Fruit fly (Drosophila melanogaster) whole organism, embryonic: ENCODE data around the gene CG43346.
A peak's percentile ranks its signal among the peaks of the same experiment; 100 is the strongest.

Experiments
- Adf1 ChIP-seq: fragments of 200-800 bp; sonication (Bioruptor generic); IDR thresholded peaks from 2 replicates; pipeline ENCODE4 v1.3.6; 2022; ENCODE audit warnings: missing biosample characterization, missing genetic modification characterization
- BtbVII ChIP-seq: fragments of 200-800 bp; sonication (Bioruptor generic); optimal IDR thresholded peaks from 3 replicates; lab custom pipeline; 2017; ENCODE audit warnings: missing biosample characterization, mild to moderate bottlenecking, missing genetic modification characterization
- CG1024 ChIP-seq: fragments of 200-800 bp; sonication (Bioruptor generic); IDR thresholded peaks from 2 replicates; pipeline ENCODE4 v1.3.6; 2022; ENCODE audit warnings: missing biosample characterization, missing genetic modification characterization
- CG10267 ChIP-seq: fragments of 200-800 bp; sonication (Bioruptor generic); optimal IDR thresholded peaks from 2 replicates; lab custom pipeline; 2018; ENCODE audit warnings: missing biosample characterization, mild to moderate bottlenecking, missing genetic modification characterization, moderate library complexity
- CG10431 ChIP-seq: fragments of 200-800 bp; sonication (Bioruptor generic); optimal IDR thresholded peaks from 3 replicates; lab custom pipeline; 2018; ENCODE audit warnings: missing biosample characterization, mild to moderate bottlenecking, missing genetic modification characterization
- CG11456 ChIP-seq: fragments of 200-800 bp; sonication (Bioruptor generic); IDR thresholded peaks from 3 replicates; pipeline ENCODE4 v1.3.6; 2022; ENCODE audit warnings: missing biosample characterization, missing genetic modification characterization
- CG11504 ChIP-seq: fragments of 200-800 bp; sonication (Bioruptor generic); optimal IDR thresholded peaks from 3 replicates; lab custom pipeline; 2019; ENCODE audit warnings: missing biosample characterization, mild to moderate bottlenecking, missing genetic modification characterization, moderate library complexity
- CG13775 ChIP-seq: fragments of 200-800 bp; sonication (Bioruptor generic); optimal IDR thresholded peaks from 3 replicates; lab custom pipeline; 2017; ENCODE audit warnings: missing biosample characterization, mild to moderate bottlenecking, missing genetic modification characterization
- CG14710 ChIP-seq: fragments of 200-800 bp; sonication (Bioruptor generic); optimal IDR thresholded peaks from 3 replicates; lab custom pipeline; 2019; ENCODE audit warnings: missing biosample characterization, mild to moderate bottlenecking, missing genetic modification characterization, moderate library complexity
- CG15479 ChIP-seq: fragments of 200-800 bp; sonication (Bioruptor generic); optimal IDR thresholded peaks from 3 replicates; lab custom pipeline; 2019; ENCODE audit warnings: missing biosample characterization, mild to moderate bottlenecking, missing genetic modification characterization, moderate library complexity
- CG16813 ChIP-seq: fragments of 200-800 bp; sonication (Bioruptor generic); IDR thresholded peaks from 3 replicates; pipeline ENCODE4 v1.3.6; 2022; ENCODE audit warnings: missing biosample characterization, missing genetic modification characterization; ENCODE audit not compliant: partially characterized antibody
- CG1832 ChIP-seq: fragments of 200-800 bp; sonication (Bioruptor generic); optimal IDR thresholded peaks from 2 replicates; lab custom pipeline; 2017; ENCODE audit warnings: missing biosample characterization, mild to moderate bottlenecking, missing genetic modification characterization, inconsistent platforms
- CG33557 ChIP-seq: fragments of 200-800 bp; sonication (Bioruptor generic); optimal IDR thresholded peaks from 2 replicates; lab custom pipeline; 2019; ENCODE audit warnings: missing biosample characterization, mild to moderate bottlenecking, missing genetic modification characterization, moderate library complexity
- CG3847 ChIP-seq: fragments of 200-800 bp; sonication (Bioruptor generic); IDR thresholded peaks from 2 replicates; pipeline ENCODE4 v1.3.6; 2022; ENCODE audit warnings: missing biosample characterization, missing genetic modification characterization
- CG4360 ChIP-seq: fragments of 200-800 bp; sonication (Bioruptor generic); IDR thresholded peaks from 2 replicates; pipeline ENCODE4 v1.3.6; 2022; ENCODE audit warnings: missing biosample characterization, missing genetic modification characterization
- CG4707 ChIP-seq: fragments of 200-800 bp; sonication (Bioruptor generic); optimal IDR thresholded peaks from 2 replicates; lab custom pipeline; 2018; ENCODE audit warnings: missing biosample characterization, mild to moderate bottlenecking, missing genetic modification characterization, moderate library complexity
- CG4854 ChIP-seq: fragments of 200-800 bp; sonication (Bioruptor generic); optimal IDR thresholded peaks from 2 replicates; lab custom pipeline; 2016; ENCODE audit warnings: missing biosample characterization, missing genetic modification characterization, inconsistent platforms
- CG6272 ChIP-seq: fragments of 200-800 bp; sonication (Bioruptor generic); IDR thresholded peaks from 2 replicates; pipeline ENCODE4 v1.3.6; 2022; ENCODE audit warnings: missing biosample characterization, missing genetic modification characterization
- CG7372 ChIP-seq: fragments of 200-800 bp; sonication (Bioruptor generic); IDR thresholded peaks from 2 replicates; pipeline ENCODE4 v1.3.6; 2022; ENCODE audit warnings: missing biosample characterization, missing genetic modification characterization
- CG8765 ChIP-seq: fragments of 200-800 bp; sonication (Bioruptor generic); IDR thresholded peaks from 2 replicates; pipeline ENCODE4 v1.3.6; 2022; ENCODE audit warnings: missing biosample characterization, missing genetic modification characterization
- CG8944 ChIP-seq: fragments of 200-800 bp; sonication (Bioruptor generic); optimal IDR thresholded peaks from 3 replicates; lab custom pipeline; 2016; ENCODE audit warnings: missing biosample characterization, missing genetic modification characterization
- CG9215 ChIP-seq: fragments of 200-800 bp; sonication (Bioruptor generic); IDR thresholded peaks from 2 replicates; pipeline ENCODE4 v1.3.6; 2022; ENCODE audit warnings: missing biosample characterization, missing genetic modification characterization
- Camta ChIP-seq: fragments of 200-800 bp; sonication (Bioruptor generic); optimal IDR thresholded peaks from 2 replicates; lab custom pipeline; 2016; ENCODE audit warnings: missing biosample characterization, missing genetic modification characterization
- CoRest ChIP-seq: fragments of 200-800 bp; sonication (Bioruptor generic); optimal IDR thresholded peaks from 3 replicates; lab custom pipeline; 2018; ENCODE audit warnings: missing biosample characterization, mild to moderate bottlenecking, missing genetic modification characterization, moderate library complexity
- Dip2 ChIP-seq: fragments of 200-800 bp; sonication (Bioruptor generic); IDR thresholded peaks from 2 replicates; pipeline ENCODE4 v1.3.6; 2022; ENCODE audit warnings: missing biosample characterization, missing genetic modification characterization
- Ets97D ChIP-seq: fragments of 200-800 bp; sonication (Bioruptor generic); optimal IDR thresholded peaks from 3 replicates; lab custom pipeline; 2016; ENCODE audit warnings: missing biosample characterization, missing genetic modification characterization
- H15 ChIP-seq: fragments of 200-800 bp; sonication (Bioruptor generic); IDR thresholded peaks from 3 replicates; pipeline ENCODE4 v1.3.6; 2022; ENCODE audit warnings: missing biosample characterization, missing genetic modification characterization
- Hmr ChIP-seq: fragments of 200-800 bp; sonication (Bioruptor generic); optimal IDR thresholded peaks from 3 replicates; lab custom pipeline; 2017; ENCODE audit warnings: mild to moderate bottlenecking, missing biosample characterization, missing genetic modification reagents, missing genetic modification characterization
- Lpt ChIP-seq: fragments of >200 bp; optimal IDR thresholded peaks from 2 replicates; lab custom pipeline; 2018; ENCODE audit warnings: missing biosample characterization, missing genetic modification characterization
- Oli ChIP-seq: fragments of 200-800 bp; sonication (Bioruptor generic); optimal IDR thresholded peaks from 2 replicates; lab custom pipeline; 2018; ENCODE audit warnings: missing biosample characterization, mild to moderate bottlenecking, missing genetic modification characterization, moderate library complexity
- Pdp1 ChIP-seq, 2 experiments: fragments of 200-800 bp; sonication (Bioruptor generic); optimal IDR thresholded peaks; 3 replicates each; lab custom pipeline; 2016; ENCODE audit warnings: missing biosample characterization in 2 of 2, missing genetic modification characterization in 2 of 2, mild to moderate bottlenecking in 1 of 2, moderate library complexity in 1 of 2
- Ptx1 ChIP-seq: fragments of 200-800 bp; sonication (Bioruptor generic); IDR thresholded peaks from 2 replicates; pipeline ENCODE4 v1.3.6; 2022; ENCODE audit warnings: missing biosample characterization, missing genetic modification characterization
- Usf ChIP-seq: fragments of 200-800 bp; sonication (Bioruptor generic); optimal IDR thresholded peaks from 2 replicates; lab custom pipeline; 2017; ENCODE audit warnings: missing genotype, missing biosample characterization, missing genetic modification characterization
- Vsx1 ChIP-seq: fragments of 200-800 bp; sonication (Bioruptor generic); optimal IDR thresholded peaks from 2 replicates; lab custom pipeline; 2017; ENCODE audit warnings: missing biosample characterization, mild to moderate bottlenecking, missing genetic modification characterization, missing genetic modification reagents
- Xbp1 ChIP-seq: fragments of 200-800 bp; sonication (Bioruptor generic); optimal IDR thresholded peaks from 3 replicates; lab custom pipeline; 2016; ENCODE audit warnings: missing biosample characterization, mild to moderate bottlenecking, missing genetic modification characterization
- chif ChIP-seq, 2 experiments: fragments of 200-800 bp; sonication (Bioruptor generic); optimal IDR thresholded peaks; 3 replicates each; lab custom pipeline; 2016; ENCODE audit warnings: missing biosample characterization in 2 of 2, missing genetic modification characterization in 2 of 2
- ems ChIP-seq: fragments of 200-800 bp; sonication (Bioruptor generic); optimal IDR thresholded peaks from 3 replicates; lab custom pipeline; 2016; ENCODE audit warnings: missing biosample characterization, missing genetic modification characterization
- gt ChIP-seq: fragments of 200-800 bp; sonication (Bioruptor generic); IDR thresholded peaks from 2 replicates; pipeline ENCODE4 v1.3.6; 2022; ENCODE audit warnings: missing biosample characterization, missing genetic modification characterization
- jumu ChIP-seq: fragments of 200-800 bp; sonication (Bioruptor generic); optimal IDR thresholded peaks from 3 replicates; lab custom pipeline; 2016; ENCODE audit warnings: missing biosample characterization, missing genetic modification characterization
- mam ChIP-seq: fragments of 200-800 bp; sonication (Bioruptor generic); optimal IDR thresholded peaks from 3 replicates; lab custom pipeline; 2016; ENCODE audit warnings: missing biosample characterization, missing genetic modification characterization
- org-1 ChIP-seq: fragments of 200-800 bp; sonication (Bioruptor generic); optimal IDR thresholded peaks from 2 replicates; lab custom pipeline; 2017; ENCODE audit warnings: missing biosample characterization, missing genetic modification characterization
- pb ChIP-seq: fragments of 200-800 bp; sonication (Bioruptor generic); optimal IDR thresholded peaks from 3 replicates; lab custom pipeline; 2016; ENCODE audit warnings: missing biosample characterization, missing genetic modification characterization
- pho ChIP-seq: fragments of 200-800 bp; sonication (Bioruptor generic); optimal IDR thresholded peaks from 2 replicates; lab custom pipeline; 2016; ENCODE audit warnings: missing biosample characterization, missing genetic modification characterization
- sd ChIP-seq: fragments of 200-800 bp; sonication (Bioruptor generic); optimal IDR thresholded peaks from 3 replicates; lab custom pipeline; 2018; ENCODE audit warnings: missing biosample characterization, mild to moderate bottlenecking, missing genetic modification characterization, moderate library complexity
- slp2 ChIP-seq: fragments of 200-800 bp; sonication (Bioruptor generic); optimal IDR thresholded peaks from 2 replicates; lab custom pipeline; 2016; ENCODE audit warnings: missing biosample characterization, missing genetic modification characterization
- vfl ChIP-seq: fragments of 200-800 bp; sonication (Bioruptor generic); optimal IDR thresholded peaks from 2 replicates; lab custom pipeline; 2016; ENCODE audit warnings: missing biosample characterization, missing genetic modification characterization
- vnd ChIP-seq: fragments of 200-800 bp; sonication (Bioruptor generic); IDR thresholded peaks from 3 replicates; pipeline ENCODE4 v1.3.6; 2022; ENCODE audit warnings: missing biosample characterization, missing genetic modification characterization; ENCODE audit not compliant: partially characterized antibody
- wor ChIP-seq: fragments of 200-800 bp; sonication (Bioruptor generic); IDR thresholded peaks from 2 replicates; pipeline ENCODE4 v1.3.6; 2022; ENCODE audit warnings: missing biosample characterization, missing genetic modification characterization
- yki ChIP-seq: fragments of >200 bp; optimal IDR thresholded peaks from 3 replicates; lab custom pipeline; 2018

CG43346 gene

DNA sequence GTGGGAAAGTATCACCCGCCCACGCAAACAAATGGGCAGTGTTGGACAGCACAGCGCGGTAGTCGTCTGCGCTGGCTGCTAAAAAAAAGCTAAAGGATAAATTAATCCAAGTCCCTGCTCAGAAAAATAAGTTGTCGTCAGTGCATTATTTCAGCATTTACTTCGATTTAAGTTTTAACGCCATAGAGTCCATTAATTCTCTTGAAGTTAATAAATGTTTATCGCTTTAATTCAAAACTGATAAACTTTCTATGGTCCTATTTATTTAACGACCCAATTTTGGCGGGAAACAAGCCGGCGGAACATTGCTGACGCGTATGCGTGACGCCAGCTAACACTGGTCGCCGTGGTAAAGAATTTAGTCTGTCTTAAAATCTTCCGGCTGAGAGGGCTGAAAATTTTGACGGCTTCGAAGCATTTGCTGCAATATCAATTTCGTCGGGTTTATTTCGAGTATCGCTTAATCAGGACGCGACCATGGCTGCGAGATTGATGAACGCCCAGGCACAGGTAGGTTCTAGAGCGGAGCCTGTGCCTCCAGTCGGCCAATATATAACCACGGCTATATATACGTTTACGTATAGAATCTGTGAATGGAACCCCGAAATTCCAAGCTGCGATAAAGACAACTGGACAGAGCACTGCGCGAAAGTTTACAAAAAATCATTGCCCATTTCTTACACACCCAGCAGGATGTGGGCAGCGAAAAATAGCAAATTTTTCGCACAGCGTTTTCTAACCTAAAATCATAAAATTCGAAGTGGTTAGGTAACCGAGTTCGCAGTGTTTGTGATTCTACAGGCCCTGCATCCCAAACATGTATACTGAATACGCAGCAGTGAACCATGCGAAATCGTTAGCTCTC lies at the start of gene CG43346, which contains the start of the genes mAcon1 and CG43345 (continued):
- TF ChIP-seq org-1 (GFP tag; lab: Kevin White, UChicago) (peak; percentile 62), CG4854 (peak; percentile 69), Pdp1 (GFP tag; optimal IDR thresholded peaks at IDR 0.05; lab: Kevin White, UChicago) (peak; percentile 83 to 97), Dip2 (GFP tag; lab: Robert Waterston, UW) (no peak), CG16813 (GFP tag; lab: Robert Waterston, UW) (no peak; the same call in 2 of the 3 replicates), CG8765 (GFP tag; lab: Robert Waterston, UW) (peak; percentile 19; the same call in 1 of the 2 replicates), pb (GFP tag; lab: Kevin White, UChicago) (peak; percentile 83), pho (peak; percentile 94), Ets97D (peak; percentile 79), BtbVII (GFP tag; lab: Kevin White, UChicago) (peak; percentile 54), CG1024 (GFP tag; lab: Robert Waterston, UW) (no peak), CG6272 (GFP tag; lab: Robert Waterston, UW) (peak; percentile 60), chif (GFP tag; optimal IDR thresholded peaks at IDR 0.05; lab: Kevin White, UChicago) (peak; percentile 71 to 78), vnd (GFP tag; lab: Robert Waterston, UW) (no peak), Xbp1 (GFP tag; lab: Kevin White, UChicago) (peak; percentile 84), jumu (GFP tag; lab: Kevin White, UChicago) (peak; percentile 92), ems (GFP tag; lab: Kevin White, UChicago) (peak; percentile 87), Ptx1 (GFP tag; lab: Robert Waterston, UW) (peak; percentile 78), CG10267 (peak; percentile 98), wor (GFP tag; lab: Robert Waterston, UW) (no peak), yki (lab: Kevin White, UChicago) (no peak), slp2 (peak; percentile 76), sd (tag; lab: Kevin White, UChicago) (no peak), CG11456 (0 out of 3 replicates have a peak, but pooled peaks have one; percentile 61), H15 (GFP tag; lab: Robert Waterston, UW) (no peak), Camta (GFP tag; lab: Kevin White, UChicago) (peak; percentile 75), mam (GFP tag; lab: Kevin White, UChicago) (peak; percentile 92), Lpt (GFP tag; lab: Kevin White, UChicago) (no peak), CG33557 (GFP tag; lab: Kevin White, UChicago) (peak; percentile 54), Vsx1 (GFP tag; lab: Kevin White, UChicago) (no peak), CoRest (tag; lab: Kevin White, UChicago) (peak; percentile 87), vfl (GFP tag; lab: Kevin White, UChicago) (peak; percentile 68), gt (GFP tag; lab: Robert Waterston, UW) (no peak), Hmr (no peak), CG3847 (GFP tag; lab: Robert Waterston, UW) (peak; percentile 92), CG11504 (no peak), CG10431 (GFP tag; lab: Kevin White, UChicago) (peak; percentile 44), CG14710 (tag; lab: Kevin White, UChicago) (peak; percentile 86), Oli (tag; lab: Kevin White, UChicago) (peak; percentile 75), CG8944 (peak; percentile 88), CG7372 (GFP tag; lab: Robert Waterston, UW) (peak; percentile 73), CG4360 (GFP tag; lab: Robert Waterston, UW) (no peak), Adf1 (peak; percentile 32), Usf (GFP tag; lab: Kevin White, UChicago) (peak; percentile 70), CG15479 (peak; percentile 66), CG4707 (GFP tag; lab: Kevin White, UChicago) (no peak), CG13775 (GFP tag; lab: Kevin White, UChicago) (peak; percentile 87), CG9215 (GFP tag; lab: Robert Waterston, UW) (peak; percentile 83), CG1832 (GFP tag; lab: Kevin White, UChicago) (no peak)
